Worm (Caenorhabditis elegans) whole organism, L1 larva: Measurements from ENCODE around the gene fbxb-49.

Experiments used
- ceh-82 ChIP-seq, 3 experiments: fragments of 150-350 bp in 1 of 3; sonication (generic microtip) in 2 of 3; optimal IDR thresholded peaks; 2 replicates each; lab custom pipeline; 2014 to 2017; ENCODE audit warnings: missing biosample characterization in 3 of 3, missing genetic modification characterization in 3 of 3
- dpl-1 ChIP-seq, 3 experiments: fragments of 150-350 bp in 2 of 3; sonication (generic microtip) in 1 of 3; optimal IDR thresholded peaks; 2 replicates each; lab custom pipeline; 2014 to 2017; ENCODE audit warnings: missing biosample characterization in 3 of 3, missing genetic modification characterization in 3 of 3, missing genetic modification reagents in 3 of 3
- mdl-1 ChIP-seq, 2 experiments: fragments of 150-350 bp; optimal IDR thresholded peaks; 2 replicates each; lab custom pipeline; 2014 to 2017; ENCODE audit warnings: missing biosample characterization in 2 of 2, missing genetic modification characterization in 2 of 2, inconsistent platforms in 1 of 2
- nhr-19 ChIP-seq: fragments of 200-800 bp; sonication (Bioruptor generic); conservative IDR thresholded peaks from 2 replicates; pipeline ENCODE4 v1.3.6; 2022; ENCODE audit warnings: missing genetic modification characterization, missing compliant biosample characterization
- nhr-237 ChIP-seq: fragments of 150-350 bp; optimal IDR thresholded peaks from 2 replicates; lab custom pipeline; 2014; ENCODE audit warnings: missing biosample characterization, missing genetic modification characterization

- no peak for TF ChIP-seq ceh-82 (tag; optimal IDR thresholded peaks at IDR 0.05; lab: Kevin White, UChicago)
- TF ChIP-seq nhr-237 (tag; lab: Kevin White, UChicago) = no peak
- TF ChIP-seq mdl-1 (tag; optimal IDR thresholded peaks at IDR 0.05; lab: Kevin White, UChicago) = no peak
- no peak for TF ChIP-seq dpl-1 (GFP tag; optimal IDR thresholded peaks at IDR 0.05; lab: Kevin White, UChicago)
- no peak for TF ChIP-seq nhr-19 (GFP tag; lab: Robert Waterston, UW)
These were observed 17.8 kb upstream of the fbxb-49 start, which contains the start of the genes fbxb-52 and fbxb-51 for ce11 chrII:1550501-1550900.
